Worm (Caenorhabditis elegans) whole organism, early embryonic: ENCODE data around the gene swt-7.

Experiments used
- ama-1 ChIP-seq: fragments of 150-350 bp; optimal IDR thresholded peaks from 2 replicates; lab custom pipeline; 2014
- hnd-1 ChIP-seq: sonication (generic microtip); optimal IDR thresholded peaks from 2 replicates; lab custom pipeline; 2016; ENCODE audit warnings: missing genetic modification characterization, missing compliant biosample characterization
- sea-1 ChIP-seq: fragments of 200-800 bp; sonication (Bioruptor generic); conservative IDR thresholded peaks from 2 replicates; pipeline ENCODE4 v1.3.6; 2022; ENCODE audit warnings: missing genetic modification characterization, missing compliant biosample characterization

DNA sequence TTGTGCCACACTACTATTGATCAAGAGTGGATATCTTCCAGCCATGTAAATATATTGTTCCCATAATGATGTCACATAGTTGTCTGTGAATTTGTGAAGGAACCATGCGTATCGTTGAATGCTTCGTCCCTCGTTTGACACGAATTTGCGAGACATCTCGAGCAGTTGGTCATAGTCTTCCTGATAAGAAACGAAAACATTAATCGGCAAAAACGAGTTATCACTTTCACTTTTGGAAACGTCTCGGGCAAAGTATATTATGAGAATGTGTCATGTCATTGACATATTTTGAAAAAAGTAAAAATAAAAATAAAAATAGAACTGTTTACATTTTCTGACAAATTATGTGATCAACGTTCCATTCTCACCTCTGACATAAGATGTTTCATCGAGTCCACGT lies 4.2 kb downstream of the swt-7 start:
- TF ChIP-seq ama-1 (lab: Kevin White, UChicago) (no peak), hnd-1 (no peak), sea-1 (GFP tag; lab: Robert Waterston, UW) (no peak)
